Fruit fly (Drosophila melanogaster): ENCODE results near the gene CG6996.
A peak's percentile ranks its signal among the peaks of the same experiment; 100 is the strongest.

CG6996 gene

dm6 chr3L:20183345-20184088 lies 23.8 kb upstream of the CG6996 start (continued):
- peak; percentile 33 for TF ChIP-seq org-1 (GFP tag; optimal IDR thresholded peaks at IDR 0.05)
- no peak for TF ChIP-seq twi (tag; optimal IDR thresholded peaks at IDR 0.05)
- TF ChIP-seq MBD-R2 (GFP tag; IDR thresholded peaks at IDR 0.05) = no peak
- no peak for TF ChIP-seq unc-4 (GFP tag; IDR thresholded peaks at IDR 0.05; ENCODE audit: partially characterized antibody)
- peak; percentile 7 for TF ChIP-seq Sry-δ (GFP tag; optimal IDR thresholded peaks at IDR 0.05)
- TF ChIP-seq CG10431 (GFP tag; optimal IDR thresholded peaks at IDR 0.05) = no peak
- no peak for TF ChIP-seq CG7372 (GFP tag; IDR thresholded peaks at IDR 0.05)
- TF ChIP-seq CG14965 (GFP tag; optimal IDR thresholded peaks at IDR 0.05; ENCODE audit: borderline replicate concordance) = no peak
- TF ChIP-seq CG1792 (GFP tag; optimal IDR thresholded peaks at IDR 0.05) = no peak
- TF ChIP-seq ken (GFP tag; IDR thresholded peaks at IDR 0.05) = no peak
- no peak for TF ChIP-seq CG11247 (GFP tag; IDR thresholded peaks at IDR 0.05)
- peak; percentile 25 to 64 for TF ChIP-seq Hr51 (GFP tag; optimal IDR thresholded peaks at IDR 0.05)
- no peak for TF ChIP-seq gro (GFP tag; optimal IDR thresholded peaks at IDR 0.05)
- TF ChIP-seq C15 (GFP tag; IDR thresholded peaks at IDR 0.05) = no peak
- no peak for TF ChIP-seq CG7928 (GFP tag; optimal IDR thresholded peaks at IDR 0.05)
- no peak for TF ChIP-seq HmgZ (tag; optimal IDR thresholded peaks at IDR 0.05)
- no peak for TF ChIP-seq CG6791 (GFP tag; IDR thresholded peaks at IDR 0.05; ENCODE audit: partially characterized antibody)
- peak; percentile 52; the same call in 1 of the 3 replicates for TF ChIP-seq CG11695 (GFP tag; IDR thresholded peaks at IDR 0.05)
- no peak for TF ChIP-seq grn (GFP tag; optimal IDR thresholded peaks at IDR 0.05)
- 0 out of 3 replicates have a peak, but pooled peaks have one; percentile 16 for TF ChIP-seq CG34422 (GFP tag; IDR thresholded peaks at IDR 0.05)
- peak; percentile 64 for TF ChIP-seq Hsf (GFP tag; optimal IDR thresholded peaks at IDR 0.05)
- peak; percentile 51 for TF ChIP-seq CG10979 (tag; optimal IDR thresholded peaks at IDR 0.05)
- no peak for TF ChIP-seq Doc3 (GFP tag; IDR thresholded peaks at IDR 0.05; ENCODE audit: partially characterized antibody)
- no peak for TF ChIP-seq NFAT (GFP tag; IDR thresholded peaks at IDR 0.05)
- TF ChIP-seq D (optimal IDR thresholded peaks at IDR 0.05) = no peak
- TF ChIP-seq D (GFP tag; optimal IDR thresholded peaks at IDR 0.05) = peak; percentile 8
- TF ChIP-seq dimm (GFP tag; IDR thresholded peaks at IDR 0.05) = no peak
- TF ChIP-seq CG7745 (tag; optimal IDR thresholded peaks at IDR 0.05) = no peak
- TF ChIP-seq CG2199 (GFP tag; IDR thresholded peaks at IDR 0.05) = no peak
- 0 out of 3 replicates have a peak, but pooled peaks have one; percentile 12 for TF ChIP-seq sr (GFP tag; IDR thresholded peaks at IDR 0.05)
- TF ChIP-seq Hr39 (optimal IDR thresholded peaks at IDR 0.05) = no peak
- peak; percentile 52 for TF ChIP-seq PHDP (tag; optimal IDR thresholded peaks at IDR 0.05)
- peak; percentile 3 for TF ChIP-seq CG10543 (GFP tag; optimal IDR thresholded peaks at IDR 0.05)
- peak; percentile 67 for TF ChIP-seq CG7556 (GFP tag; optimal IDR thresholded peaks at IDR 0.05)
- TF ChIP-seq crp (GFP tag; optimal IDR thresholded peaks at IDR 0.05) = no peak
- peak; percentile 72 for TF ChIP-seq CG2712 (tag; optimal IDR thresholded peaks at IDR 0.05)
- TF ChIP-seq insv (GFP tag; optimal IDR thresholded peaks at IDR 0.05) = no peak
- TF ChIP-seq bsh (GFP tag; optimal IDR thresholded peaks at IDR 0.05) = peak in 1 of 2 experiments; percentile 49
- no peak for TF ChIP-seq CG16813 (GFP tag; IDR thresholded peaks at IDR 0.05; ENCODE audit: partially characterized antibody)
- TF ChIP-seq inv (GFP tag; IDR thresholded peaks at IDR 0.05; ENCODE audit: partially characterized antibody) = no peak
- TF ChIP-seq Asciz (GFP tag; optimal IDR thresholded peaks at IDR 0.05) = no peak
- TF ChIP-seq dysf (GFP tag; IDR thresholded peaks at IDR 0.05) = peak; percentile 69
- TF ChIP-seq sug (tag; optimal IDR thresholded peaks at IDR 0.05) = no peak
- no peak for TF ChIP-seq CG9609 (GFP tag; optimal IDR thresholded peaks at IDR 0.05)
- TF ChIP-seq CG32772 (GFP tag; IDR thresholded peaks at IDR 0.05) = peak; percentile 36; the same call in 1 of the 2 replicates
- TF ChIP-seq pum (GFP tag; optimal IDR thresholded peaks at IDR 0.05) = no peak
- no peak for TF ChIP-seq wor (GFP tag; IDR thresholded peaks at IDR 0.05)
- TF ChIP-seq CG4707 (GFP tag; optimal IDR thresholded peaks at IDR 0.05) = no peak
- TF ChIP-seq gt (GFP tag; IDR thresholded peaks at IDR 0.05) = no peak
- no peak for TF ChIP-seq CG33213 (GFP tag; optimal IDR thresholded peaks at IDR 0.05)

Measured in whole organism, embryonic.